Worm (Caenorhabditis elegans) whole organism, late embryonic: ENCODE measurements around the gene sptl-2.

Experiments
- ceh-18 ChIP-seq: sonication (generic microtip); optimal IDR thresholded peaks from 2 replicates; lab custom pipeline; 2016; ENCODE audit warnings: missing genetic modification characterization, missing compliant biosample characterization
- ceh-6 ChIP-seq: fragments of 200-800 bp; sonication (Bioruptor generic); optimal IDR thresholded peaks from 2 replicates; lab custom pipeline; 2018; ENCODE audit warnings: mild to moderate bottlenecking, missing genetic modification characterization, missing compliant biosample characterization
- ets-4 ChIP-seq: sonication (generic microtip); optimal IDR thresholded peaks from 2 replicates; lab custom pipeline; 2016; ENCODE audit warnings: missing genetic modification characterization, missing compliant biosample characterization
- fax-1 ChIP-seq: sonication (generic microtip); optimal IDR thresholded peaks from 2 replicates; lab custom pipeline; 2016; ENCODE audit warnings: missing genotype, missing genetic modification characterization, missing compliant biosample characterization
- hlh-15 ChIP-seq: sonication (generic microtip); optimal IDR thresholded peaks from 2 replicates; lab custom pipeline; 2016; ENCODE audit warnings: missing genetic modification characterization, missing compliant biosample characterization
- odd-2 ChIP-seq: sonication (generic microtip); optimal IDR thresholded peaks from 2 replicates; lab custom pipeline; 2017; ENCODE audit warnings: antibody characterized with exemption, mild to moderate bottlenecking, missing genetic modification characterization, missing compliant biosample characterization
- pag-3 ChIP-seq: sonication (generic microtip); optimal IDR thresholded peaks from 2 replicates; lab custom pipeline; 2016; ENCODE audit warnings: missing compliant biosample characterization, missing genetic modification characterization, borderline replicate concordance
- pha-2 ChIP-seq: sonication (generic microtip); optimal IDR thresholded peaks from 2 replicates; lab custom pipeline; 2017; ENCODE audit warnings: mild to moderate bottlenecking, missing genetic modification characterization, missing compliant biosample characterization
- pqm-1 ChIP-seq: sonication (generic microtip); optimal IDR thresholded peaks from 2 replicates; lab custom pipeline; 2016; ENCODE audit warnings: missing genetic modification characterization, missing compliant biosample characterization
- sox-2 ChIP-seq: fragments of 200-800 bp; sonication (Bioruptor generic); IDR thresholded peaks from 2 replicates; pipeline ENCODE4 v1.3.6; 2022; ENCODE audit warnings: missing genetic modification reagents, missing genetic modification characterization, missing compliant biosample characterization
- tbx-2 ChIP-seq: sonication (generic microtip); optimal IDR thresholded peaks from 2 replicates; lab custom pipeline; 2016; ENCODE audit warnings: missing genetic modification characterization, missing compliant biosample characterization
- tbx-7 ChIP-seq: sonication (generic microtip); optimal IDR thresholded peaks from 2 replicates; lab custom pipeline; 2016; ENCODE audit warnings: missing genotype, missing genetic modification characterization, missing compliant biosample characterization
- unc-86 ChIP-seq: sonication (generic microtip); optimal IDR thresholded peaks from 2 replicates; lab custom pipeline; 2016; ENCODE audit warnings: missing genetic modification characterization, missing compliant biosample characterization

ce11 chrV:7980370-7980987 lies 36.5 kb upstream of the sptl-2 start:
- TF ChIP-seq fax-1 (tag; lab: Kevin White, UChicago) (no peak), ceh-18 (no peak), ets-4 (tag; lab: Kevin White, UChicago) (no peak), pha-2 (tag; lab: Kevin White, UChicago) (no peak), pqm-1 (tag; lab: Kevin White, UChicago) (no peak), pag-3 (tag; lab: Kevin White, UChicago) (no peak), hlh-15 (tag; lab: Kevin White, UChicago) (no peak), odd-2 (tag; lab: Kevin White, UChicago) (no peak), sox-2 (GFP tag; lab: Robert Waterston, UW) (no peak), tbx-2 (tag; lab: Kevin White, UChicago) (no peak), ceh-6 (GFP tag; lab: Kevin White, UChicago) (no peak), tbx-7 (no peak), unc-86 (tag; lab: Kevin White, UChicago) (no peak)
